Worm (Caenorhabditis elegans) whole organism, L4 larva: ENCODE data around the gene nas-9.
A peak's percentile ranks its signal among the peaks of the same experiment; 100 is the strongest.

Experiments
- F10B5.3 ChIP-seq: sonication (generic microtip); optimal IDR thresholded peaks from 2 replicates; lab custom pipeline; 2016; ENCODE audit warnings: mild to moderate bottlenecking, missing genetic modification characterization, missing compliant biosample characterization
- F37D6.2 ChIP-seq: sonication (generic microtip); optimal IDR thresholded peaks from 2 replicates; lab custom pipeline; 2016; ENCODE audit warnings: mild to moderate bottlenecking, missing genetic modification characterization, missing compliant biosample characterization
- F44E2.7 ChIP-seq: fragments of 200-800 bp; sonication (Bioruptor generic); IDR thresholded peaks from 2 replicates; pipeline ENCODE4 v2.1.2; 2022; ENCODE audit warnings: missing genetic modification characterization, missing compliant biosample characterization
- T26A8.4 ChIP-seq: fragments of 200-800 bp; sonication (Bioruptor generic); IDR thresholded peaks from 2 replicates; pipeline ENCODE4 v1.3.6; 2022; ENCODE audit warnings: missing genetic modification characterization, missing compliant biosample characterization
- Y105C5A.15 ChIP-seq: fragments of 200-800 bp; sonication (Bioruptor generic); IDR thresholded peaks from 2 replicates; pipeline ENCODE4 v1.3.6; 2022; ENCODE audit warnings: missing genetic modification characterization, missing compliant biosample characterization
- ZK337.2 ChIP-seq: fragments of 200-800 bp; sonication (Bioruptor generic); IDR thresholded peaks from 2 replicates; pipeline ENCODE4 v1.3.6; 2022; ENCODE audit warnings: missing genetic modification reagents, missing genetic modification characterization, missing compliant biosample characterization
- ZK546.5 ChIP-seq, 2 experiments: sonication (generic microtip); optimal IDR thresholded peaks; 2 replicates each; lab custom pipeline; 2017; ENCODE audit warnings: missing biosample characterization in 2 of 2, missing genetic modification characterization in 2 of 2
- aha-1 ChIP-seq: fragments of 150-350 bp; peaks from one replicate; lab custom pipeline; 2014; ENCODE audit warnings: missing biosample characterization, missing genetic modification characterization
- arid-1 ChIP-seq: fragments of 200-800 bp; sonication (Bioruptor generic); conservative IDR thresholded peaks from 2 replicates; pipeline ENCODE4 v1.3.6; 2022; ENCODE audit warnings: missing genetic modification reagents, missing genetic modification characterization, missing compliant biosample characterization
- attf-4 ChIP-seq: sonication (generic microtip); optimal IDR thresholded peaks from 3 replicates; lab custom pipeline; 2017; ENCODE audit warnings: missing biosample characterization, missing genetic modification characterization
- ceh-28 ChIP-seq: fragments of 150-350 bp; optimal IDR thresholded peaks from 2 replicates; lab custom pipeline; 2014; ENCODE audit warnings: missing biosample characterization, missing genetic modification reagents, missing genetic modification characterization
- ceh-44 ChIP-seq: fragments of 200-800 bp; sonication (Bioruptor generic); IDR thresholded peaks from 2 replicates; pipeline ENCODE4 v1.3.6; 2022; ENCODE audit warnings: missing genetic modification reagents, missing genetic modification characterization, missing compliant biosample characterization
- daf-8 ChIP-seq: fragments of 200-800 bp; sonication (Bioruptor generic); IDR thresholded peaks from 2 replicates; pipeline ENCODE4 v1.3.6; 2022; ENCODE audit warnings: missing genetic modification characterization, missing compliant biosample characterization
- dmd-8 ChIP-seq: fragments of 200-800 bp; sonication (Bioruptor generic); IDR thresholded peaks from 2 replicates; pipeline ENCODE4 v1.3.6; 2022; ENCODE audit warnings: missing genetic modification characterization, missing compliant biosample characterization
- duxl-1 ChIP-seq: sonication (generic microtip); optimal IDR thresholded peaks from 2 replicates; lab custom pipeline; 2016; ENCODE audit warnings: mild to moderate bottlenecking, missing genetic modification characterization, moderate library complexity, missing compliant biosample characterization; ENCODE audit not compliant: poor library complexity
- egl-27 ChIP-seq: sonication (generic microtip); optimal IDR thresholded peaks from 3 replicates; lab custom pipeline; 2017; ENCODE audit warnings: missing biosample characterization, missing genetic modification reagents, missing genetic modification characterization
- egl-43 ChIP-seq: fragments of 200-800 bp; sonication (Bioruptor generic); IDR thresholded peaks from 2 replicates; pipeline ENCODE4 v1.3.6; 2022; ENCODE audit warnings: missing genetic modification reagents, missing genetic modification characterization, missing compliant biosample characterization
- hlh-11 ChIP-seq: fragments of 200-800 bp; sonication (Bioruptor generic); optimal IDR thresholded peaks from 2 replicates; lab custom pipeline; 2018; ENCODE audit warnings: mild to moderate bottlenecking, missing genetic modification characterization, missing compliant biosample characterization
- hlh-30 ChIP-seq: sonication (generic microtip); optimal IDR thresholded peaks from 2 replicates; lab custom pipeline; 2017; ENCODE audit warnings: antibody characterized with exemption, mild to moderate bottlenecking, missing genetic modification characterization, missing compliant biosample characterization; ENCODE audit not compliant: insufficient read depth
- hmg-1.1 ChIP-seq: fragments of 200-800 bp; sonication (Bioruptor generic); IDR thresholded peaks from 2 replicates; pipeline ENCODE4 v1.3.6; 2022; ENCODE audit warnings: missing genetic modification reagents, missing genetic modification characterization, missing compliant biosample characterization
- lim-7 ChIP-seq: fragments of 200-800 bp; sonication (Bioruptor generic); IDR thresholded peaks from 2 replicates; pipeline ENCODE4 v1.3.6; 2022; ENCODE audit warnings: missing genetic modification characterization, missing compliant biosample characterization
- lin-29 ChIP-seq: fragments of 200-800 bp; sonication (Bioruptor generic); IDR thresholded peaks from 2 replicates; pipeline ENCODE4 v1.3.6; 2022; ENCODE audit warnings: missing genetic modification reagents, missing genetic modification characterization, missing compliant biosample characterization
- lin-38 ChIP-seq: fragments of 200-800 bp; sonication (Bioruptor generic); IDR thresholded peaks from 2 replicates; pipeline ENCODE4 v1.3.6; 2022; ENCODE audit warnings: missing genetic modification reagents, missing genetic modification characterization, missing compliant biosample characterization
- madf-5 ChIP-seq, 2 experiments: fragments of 200-800 bp; sonication (Bioruptor generic); IDR thresholded peaks; 2 replicates each; pipeline ENCODE4 v1.3.6; 2022; ENCODE audit warnings: missing compliant biosample characterization in 2 of 2, missing genetic modification characterization in 2 of 2
- mdt-29 ChIP-seq: fragments of 200-800 bp; sonication (Bioruptor generic); IDR thresholded peaks from 2 replicates; pipeline ENCODE4 v1.3.6; 2022; ENCODE audit warnings: missing genetic modification reagents, missing genetic modification characterization, missing compliant biosample characterization
- mxl-2 ChIP-seq: fragments of 200-800 bp; sonication (Bioruptor generic); conservative IDR thresholded peaks from 2 replicates; pipeline ENCODE4 v1.3.6; 2022; ENCODE audit warnings: missing genetic modification reagents, missing genetic modification characterization, missing compliant biosample characterization
- mxl-3 ChIP-seq: fragments of 200-800 bp; sonication (Bioruptor generic); optimal IDR thresholded peaks from 2 replicates; lab custom pipeline; 2018; ENCODE audit warnings: mild to moderate bottlenecking, missing genetic modification characterization, missing compliant biosample characterization
- nhr-102 ChIP-seq: sonication (generic microtip); optimal IDR thresholded peaks from 2 replicates; lab custom pipeline; 2016; ENCODE audit warnings: mild to moderate bottlenecking, missing genetic modification characterization, moderate library complexity, missing compliant biosample characterization
- nhr-237 ChIP-seq: sonication (generic microtip); optimal IDR thresholded peaks from 2 replicates; lab custom pipeline; 2017; ENCODE audit warnings: missing biosample characterization, missing genetic modification characterization
- nhr-28 ChIP-seq: fragments of 150-350 bp; optimal IDR thresholded peaks from 2 replicates; lab custom pipeline; 2014; ENCODE audit warnings: missing biosample characterization, missing genetic modification characterization
- nhr-41 ChIP-seq: fragments of 200-800 bp; sonication (Bioruptor generic); IDR thresholded peaks from 2 replicates; pipeline ENCODE4 v1.3.6; 2022; ENCODE audit warnings: missing genetic modification reagents, missing genetic modification characterization, missing compliant biosample characterization
- set-16 ChIP-seq: fragments of 200-800 bp; sonication (Bioruptor generic); IDR thresholded peaks from 2 replicates; pipeline ENCODE4 v1.3.6; 2022; ENCODE audit warnings: missing genetic modification reagents, missing genetic modification characterization, missing compliant biosample characterization
- snpc-1.2 ChIP-seq: fragments of 200-800 bp; sonication (Bioruptor generic); IDR thresholded peaks from 2 replicates; pipeline ENCODE4 v1.3.6; 2022; ENCODE audit warnings: missing genetic modification reagents, missing genetic modification characterization, missing compliant biosample characterization
- snpc-4 ChIP-seq: fragments of 150-350 bp; optimal IDR thresholded peaks from 2 replicates; lab custom pipeline; 2014; ENCODE audit warnings: missing biosample characterization, missing genetic modification characterization
- spr-1 ChIP-seq: sonication (generic microtip); optimal IDR thresholded peaks from 2 replicates; lab custom pipeline; 2016; ENCODE audit warnings: mild to moderate bottlenecking, missing genetic modification characterization, missing compliant biosample characterization
- tag-97 ChIP-seq: fragments of 200-800 bp; sonication (Bioruptor generic); IDR thresholded peaks from 2 replicates; pipeline ENCODE4 v1.3.6; 2022; ENCODE audit warnings: missing genetic modification characterization, missing compliant biosample characterization
- tra-1 ChIP-seq: fragments of 200-800 bp; sonication (Bioruptor generic); IDR thresholded peaks from 2 replicates; pipeline ENCODE4 v1.3.6; 2022; ENCODE audit warnings: missing genetic modification reagents, missing genetic modification characterization, missing compliant biosample characterization
- unc-62 ChIP-seq, 3 experiments: fragments of 150-350 bp in 1 of 3; sonication (generic microtip); optimal IDR thresholded peaks in 2 of 3; peaks in 1 of 3; 1 replicate in 1 of 3; 2 replicates in 2 of 3; lab custom pipeline; 2014 to 2017; ENCODE audit warnings: missing biosample characterization in 3 of 3, missing genetic modification characterization in 3 of 3, missing genetic modification reagents in 3 of 3, missing genotype in 1 of 3
- zag-1 ChIP-seq: fragments of 150-350 bp; optimal IDR thresholded peaks from 2 replicates; lab custom pipeline; 2014; ENCODE audit warnings: missing biosample characterization, missing genetic modification characterization
- zip-11 ChIP-seq: fragments of 200-800 bp; sonication (Bioruptor generic); IDR thresholded peaks from 2 replicates; pipeline ENCODE4 v1.3.6; 2022; ENCODE audit warnings: missing genetic modification characterization, missing compliant biosample characterization
- ztf-11 ChIP-seq: fragments of 150-350 bp; optimal IDR thresholded peaks from 2 replicates; lab custom pipeline; 2014; ENCODE audit warnings: missing biosample characterization, missing genetic modification characterization

nas-9 gene

ce11 chrV:4806859-4807258, 33.0 kb downstream of the nas-9 start:
- TF ChIP-seq ZK546.5 (tag; optimal IDR thresholded peaks at IDR 0.05; lab: Kevin White, UChicago) (no peak), attf-4 (no peak), set-16 (GFP tag; lab: Robert Waterston, UW) (no peak), snpc-4 (tag; lab: Kevin White, UChicago) (no peak), lim-7 (GFP tag; lab: Robert Waterston, UW) (no peak), lin-29 (GFP tag; lab: Robert Waterston, UW) (no peak), duxl-1 (tag; lab: Kevin White, UChicago) (no peak), nhr-28 (tag; lab: Kevin White, UChicago) (peak; percentile 67), daf-8 (GFP tag; lab: Robert Waterston, UW) (no peak), nhr-237 (tag; lab: Kevin White, UChicago) (no peak), unc-62 (GFP tag; optimal IDR thresholded peaks at IDR 0.05 in 1 of 2; lab: Kevin White, UChicago) (no peak), unc-62 (tag; optimal IDR thresholded peaks at IDR 0.05; lab: Kevin White, UChicago) (no peak), zip-11 (no peak), tra-1 (GFP tag; lab: Robert Waterston, UW) (no peak), aha-1 (tag; lab: Kevin White, UChicago) (no peak), mxl-2 (no peak), T26A8.4 (GFP tag; lab: Robert Waterston, UW) (no peak), tag-97 (GFP tag; lab: Robert Waterston, UW) (no peak), mxl-3 (GFP tag; lab: Kevin White, UChicago) (peak; percentile 9), arid-1 (GFP tag; lab: Robert Waterston, UW) (no peak), mdt-29 (GFP tag; lab: Robert Waterston, UW) (no peak), ZK337.2 (GFP tag; lab: Robert Waterston, UW) (no peak), ztf-11 (tag; lab: Kevin White, UChicago) (no peak), hlh-30 (tag; lab: Kevin White, UChicago) (peak; percentile 50), hmg-1.1 (GFP tag; lab: Robert Waterston, UW) (no peak)

ce11 chrV:4805847-4806246, 34.0 kb downstream of the nas-9 start, which contains the start of gene R02F11.3:
TSS of gene R02F11.3 (minus strand) at chrV:4805947.
- TF ChIP-seq zag-1 (tag; lab: Kevin White, UChicago) (no peak), spr-1 (tag; lab: Kevin White, UChicago) (no peak), nhr-41 (GFP tag; lab: Robert Waterston, UW) (no peak), F44E2.7 (GFP tag; lab: Robert Waterston, UW) (no peak), F37D6.2 (tag; lab: Kevin White, UChicago) (no peak), dmd-8 (no peak), nhr-102 (tag; lab: Kevin White, UChicago) (no peak), madf-5 (GFP tag; IDR thresholded peaks at IDR 0.05; lab: Robert Waterston, UW) (no peak), hmg-1.1 (GFP tag; lab: Robert Waterston, UW) (no peak), ZK337.2 (GFP tag; lab: Robert Waterston, UW) (no peak), egl-27 (no peak), ceh-44 (GFP tag; lab: Robert Waterston, UW) (no peak), F10B5.3 (tag; lab: Kevin White, UChicago) (no peak), lin-38 (GFP tag; lab: Robert Waterston, UW) (no peak), hlh-11 (tag; lab: Kevin White, UChicago) (no peak), ceh-28 (tag; lab: Kevin White, UChicago) (no peak)

- TF ChIP-seq egl-43 (GFP tag; lab: Robert Waterston, UW) (peak; percentile 73; the same call in 1 of the 2 replicates), set-16 (GFP tag; lab: Robert Waterston, UW) (peak; percentile 67), Y105C5A.15 (GFP tag; lab: Robert Waterston, UW) (no peak), nhr-237 (tag; lab: Kevin White, UChicago) (no peak), snpc-1.2 (GFP tag; lab: Robert Waterston, UW) (peak; percentile 30; the same call in 1 of the 2 replicates)
Observed at ce11 chrV:4801943-4802342, 37.9 kb downstream of the nas-9 start.
